Worm (Caenorhabditis elegans) whole organism, L2 larva: ENCODE measurements around the gene acr-2.

Experiments
- C34F6.9 ChIP-seq: fragments of 150-350 bp; optimal IDR thresholded peaks from 2 replicates; lab custom pipeline; 2014; ENCODE audit warnings: missing biosample characterization, missing genetic modification characterization
- F13H6.1 ChIP-seq: sonication (generic microtip); optimal IDR thresholded peaks from 2 replicates; lab custom pipeline; 2016; ENCODE audit warnings: missing genetic modification characterization, missing compliant biosample characterization
- R02D3.7 ChIP-seq: fragments of 150-350 bp; optimal IDR thresholded peaks from 2 replicates; lab custom pipeline; 2014; ENCODE audit warnings: missing biosample characterization, missing genetic modification characterization
- ZK546.5 ChIP-seq: sonication (generic microtip); optimal IDR thresholded peaks from 2 replicates; lab custom pipeline; 2017; ENCODE audit warnings: missing biosample characterization, missing genetic modification characterization
- aly-2 ChIP-seq: fragments of 150-350 bp; optimal IDR thresholded peaks from 2 replicates; lab custom pipeline; 2014; ENCODE audit warnings: missing biosample characterization, missing genetic modification characterization
- blmp-1 ChIP-seq: sonication (generic microtip); optimal IDR thresholded peaks from 2 replicates; lab custom pipeline; 2017; ENCODE audit warnings: missing genetic modification characterization, mild to moderate bottlenecking, missing compliant biosample characterization, antibody characterized with exemption, moderate library complexity; ENCODE audit not compliant: insufficient read depth
- ceh-16 ChIP-seq: fragments of 150-350 bp; optimal IDR thresholded peaks from 2 replicates; lab custom pipeline; 2014; ENCODE audit warnings: missing biosample characterization, missing genetic modification characterization
- crh-2 ChIP-seq: sonication (generic microtip); optimal IDR thresholded peaks from 2 replicates; lab custom pipeline; 2017; ENCODE audit warnings: missing biosample characterization, missing genetic modification characterization
- egl-27 ChIP-seq: sonication (generic microtip); optimal IDR thresholded peaks from 3 replicates; lab custom pipeline; 2017; ENCODE audit warnings: missing biosample characterization, missing genetic modification reagents, missing genetic modification characterization
- elt-1 ChIP-seq: fragments of 150-350 bp; optimal IDR thresholded peaks from 2 replicates; lab custom pipeline; 2014; ENCODE audit warnings: missing biosample characterization, missing genetic modification characterization
- elt-3 ChIP-seq: sonication (generic microtip); optimal IDR thresholded peaks from 2 replicates; lab custom pipeline; 2017; ENCODE audit warnings: missing biosample characterization, missing genetic modification characterization
- fos-1 ChIP-seq: fragments of 150-350 bp; optimal IDR thresholded peaks from 2 replicates; lab custom pipeline; 2014; ENCODE audit warnings: missing biosample characterization, missing genetic modification characterization
- gmeb-1 ChIP-seq: fragments of 150-350 bp; optimal IDR thresholded peaks from 2 replicates; lab custom pipeline; 2014; ENCODE audit warnings: missing biosample characterization, missing genetic modification characterization
- lin-13 ChIP-seq: fragments of 150-350 bp; optimal IDR thresholded peaks from 2 replicates; lab custom pipeline; 2014; ENCODE audit warnings: missing biosample characterization, missing genetic modification reagents, missing genetic modification characterization
- lin-39 ChIP-seq: fragments of 150-350 bp; optimal IDR thresholded peaks from 2 replicates; lab custom pipeline; 2014; ENCODE audit warnings: missing biosample characterization, missing genetic modification reagents, missing genetic modification characterization
- lsy-2 ChIP-seq, 2 experiments: fragments of 150-350 bp in 1 of 2; sonication (generic microtip) in 1 of 2; optimal IDR thresholded peaks; 2 replicates each; lab custom pipeline; 2014 to 2017; ENCODE audit warnings: missing biosample characterization in 2 of 2, missing genetic modification characterization in 2 of 2
- mab-5 ChIP-seq: fragments of 150-350 bp; optimal IDR thresholded peaks from 2 replicates; lab custom pipeline; 2014; ENCODE audit warnings: missing biosample characterization, missing genetic modification characterization
- mbf-1 ChIP-seq: sonication (generic microtip); optimal IDR thresholded peaks from 2 replicates; lab custom pipeline; 2017; ENCODE audit warnings: missing biosample characterization, missing genetic modification characterization
- mdl-1 ChIP-seq, 2 experiments: fragments of 150-350 bp in 1 of 2; sonication (generic microtip) in 1 of 2; optimal IDR thresholded peaks; 2 replicates each; lab custom pipeline; 2017; ENCODE audit warnings: missing biosample characterization in 2 of 2, missing genetic modification characterization in 2 of 2
- nhr-10 ChIP-seq: sonication (generic microtip); optimal IDR thresholded peaks from 2 replicates; lab custom pipeline; 2017; ENCODE audit warnings: missing biosample characterization, missing genetic modification characterization
- nhr-11 ChIP-seq: fragments of 150-350 bp; optimal IDR thresholded peaks from 2 replicates; lab custom pipeline; 2014; ENCODE audit warnings: missing biosample characterization, missing genetic modification characterization
- nhr-12 ChIP-seq: fragments of 150-350 bp; optimal IDR thresholded peaks from 2 replicates; lab custom pipeline; 2014; ENCODE audit warnings: missing biosample characterization, missing genetic modification characterization
- nhr-129 ChIP-seq: fragments of 150-350 bp; optimal IDR thresholded peaks from 2 replicates; lab custom pipeline; 2014; ENCODE audit warnings: missing biosample characterization, missing genetic modification characterization
- nhr-21 ChIP-seq: fragments of 150-350 bp; optimal IDR thresholded peaks from 2 replicates; lab custom pipeline; 2014; ENCODE audit warnings: missing biosample characterization, missing genetic modification characterization
- nhr-23 ChIP-seq: fragments of 150-350 bp; optimal IDR thresholded peaks from 2 replicates; lab custom pipeline; 2014; ENCODE audit warnings: missing biosample characterization, missing genetic modification reagents, missing genetic modification characterization
- nhr-237 ChIP-seq: fragments of 150-350 bp; optimal IDR thresholded peaks from 2 replicates; lab custom pipeline; 2014; ENCODE audit warnings: missing biosample characterization, missing genetic modification characterization
- nhr-25 ChIP-seq: fragments of 150-350 bp; sonication (generic microtip); optimal IDR thresholded peaks from 3 replicates; lab custom pipeline; 2014; ENCODE audit warnings: missing biosample characterization, missing genetic modification characterization
- nhr-6 ChIP-seq: fragments of 150-350 bp; optimal IDR thresholded peaks from 2 replicates; lab custom pipeline; 2014; ENCODE audit warnings: missing biosample characterization, missing genetic modification characterization
- nhr-77 ChIP-seq: fragments of 150-350 bp; optimal IDR thresholded peaks from 2 replicates; lab custom pipeline; 2014; ENCODE audit warnings: missing biosample characterization, missing genetic modification characterization
- peb-1 ChIP-seq: fragments of 150-350 bp; optimal IDR thresholded peaks from 2 replicates; lab custom pipeline; 2014; ENCODE audit warnings: missing biosample characterization, missing genetic modification characterization
- sem-4 ChIP-seq: fragments of 150-350 bp; optimal IDR thresholded peaks from 2 replicates; lab custom pipeline; 2014; ENCODE audit warnings: missing biosample characterization, missing genetic modification reagents, missing genetic modification characterization
- skn-1 ChIP-seq: sonication (generic microtip); optimal IDR thresholded peaks from 2 replicates; lab custom pipeline; 2017; ENCODE audit warnings: missing biosample characterization, missing genetic modification characterization
- sma-3 ChIP-seq: sonication (generic microtip); optimal IDR thresholded peaks from 2 replicates; lab custom pipeline; 2016; ENCODE audit warnings: missing genetic modification reagents, missing genetic modification characterization, missing compliant biosample characterization
- sma-9 ChIP-seq, 2 experiments: fragments of 150-350 bp in 1 of 2; sonication (generic microtip) in 1 of 2; optimal IDR thresholded peaks; 2 replicates each; lab custom pipeline; 2014 to 2016; ENCODE audit warnings: missing genetic modification characterization in 2 of 2, mild to moderate bottlenecking in 1 of 2, missing biosample characterization in 1 of 2, missing compliant biosample characterization in 1 of 2, missing genetic modification reagents in 1 of 2, moderate library complexity in 1 of 2
- snpc-4 ChIP-seq: fragments of 150-350 bp; optimal IDR thresholded peaks from 2 replicates; lab custom pipeline; 2014; ENCODE audit warnings: missing biosample characterization, missing genetic modification characterization
- unc-39 ChIP-seq: fragments of 150-350 bp; optimal IDR thresholded peaks from 2 replicates; lab custom pipeline; 2014; ENCODE audit warnings: missing biosample characterization, missing genetic modification characterization
- unc-55 ChIP-seq: fragments of 150-350 bp; sonication (generic microtip); optimal IDR thresholded peaks from 3 replicates; lab custom pipeline; 2014; ENCODE audit warnings: missing biosample characterization, missing genetic modification reagents, missing genetic modification characterization
- unc-62 ChIP-seq: fragments of 150-350 bp; optimal IDR thresholded peaks from 2 replicates; lab custom pipeline; 2014; ENCODE audit warnings: missing biosample characterization, missing genetic modification reagents, missing genetic modification characterization
- zag-1 ChIP-seq: fragments of 150-350 bp; optimal IDR thresholded peaks from 2 replicates; lab custom pipeline; 2014; ENCODE audit warnings: missing biosample characterization, missing genetic modification characterization
- ztf-1 ChIP-seq: fragments of 200-800 bp; sonication (Bioruptor generic); conservative IDR thresholded peaks from 2 replicates; pipeline ENCODE4 v1.3.6; 2022; ENCODE audit warnings: missing genetic modification characterization, missing compliant biosample characterization
- ztf-11 ChIP-seq: sonication (generic microtip); optimal IDR thresholded peaks from 2 replicates; lab custom pipeline; 2017; ENCODE audit warnings: missing biosample characterization, missing genetic modification characterization
- ztf-4 ChIP-seq: fragments of 150-350 bp; optimal IDR thresholded peaks from 2 replicates; lab custom pipeline; 2014; ENCODE audit warnings: missing biosample characterization, missing genetic modification characterization

Gene acr-2

DNA sequence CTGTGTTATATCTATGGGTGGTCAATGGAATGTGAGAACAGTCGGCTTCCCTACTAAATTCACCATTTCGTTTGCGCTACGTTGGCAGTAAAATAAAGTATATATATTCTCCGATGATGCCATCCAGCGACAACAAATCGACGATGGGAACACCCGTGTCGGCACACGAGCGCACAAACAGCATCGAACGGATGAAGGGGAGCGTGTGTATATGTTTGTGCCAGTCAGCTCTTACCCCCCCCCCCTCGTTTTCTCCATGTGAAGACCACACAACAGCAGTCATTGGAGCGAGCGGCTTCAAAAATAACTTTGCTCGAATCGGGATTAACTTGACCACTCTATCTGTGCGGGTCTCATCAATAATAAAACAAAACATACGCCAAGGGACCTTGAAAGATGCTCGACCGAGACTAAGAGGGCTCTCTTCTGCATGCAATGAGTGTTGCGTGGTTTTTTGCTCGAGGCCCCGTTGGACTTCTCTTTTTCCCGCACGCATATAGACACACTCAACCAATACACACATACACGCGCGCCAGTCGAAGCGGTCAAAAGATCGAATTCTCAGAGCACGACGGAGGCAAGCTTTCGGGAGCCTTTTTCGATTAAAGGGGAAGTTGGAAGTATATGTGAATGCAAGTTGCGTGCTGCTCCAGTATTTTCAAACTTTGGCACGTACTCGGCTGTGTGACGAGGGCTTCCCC is 38.1 kb downstream of the acr-2 start:
- TF ChIP-seq unc-55 (GFP tag; lab: Kevin White, UChicago): no peak
- TF ChIP-seq aly-2: no peak
- TF ChIP-seq sma-9 (GFP tag; optimal IDR thresholded peaks at IDR 0.05; lab: Kevin White, UChicago): peak; percentile 38
- no peak for TF ChIP-seq sma-9 (tag; optimal IDR thresholded peaks at IDR 0.05; lab: Kevin White, UChicago)
- no peak for TF ChIP-seq sma-3
- TF ChIP-seq ztf-1 (GFP tag; lab: Robert Waterston, UW): no peak
- no peak for TF ChIP-seq peb-1 (tag; lab: Kevin White, UChicago)
- TF ChIP-seq unc-62: no peak
- TF ChIP-seq zag-1 (tag; lab: Kevin White, UChicago): peak; percentile 67
- no peak for TF ChIP-seq ztf-11 (tag; lab: Kevin White, UChicago)
- TF ChIP-seq mab-5 (tag; lab: Kevin White, UChicago): peak; percentile 29
- no peak for TF ChIP-seq lin-39 (tag; lab: Kevin White, UChicago)
- peak; percentile 96 to 99 for TF ChIP-seq mdl-1 (tag; optimal IDR thresholded peaks at IDR 0.05; lab: Kevin White, UChicago)
- TF ChIP-seq snpc-4 (tag; lab: Kevin White, UChicago): no peak
- TF ChIP-seq C34F6.9 (tag; lab: Kevin White, UChicago): no peak

ce11 chrX:6740983-6741365 is 38.6 kb downstream of the acr-2 start:
- TF ChIP-seq nhr-23 (tag; lab: Kevin White, UChicago): no peak
- TF ChIP-seq F13H6.1 (tag; lab: Kevin White, UChicago): peak; percentile 64
- TF ChIP-seq nhr-25 (tag; lab: Kevin White, UChicago): peak; percentile 30
- TF ChIP-seq sma-9 (GFP tag; optimal IDR thresholded peaks at IDR 0.05; lab: Kevin White, UChicago): peak; percentile 78
- TF ChIP-seq sma-9 (tag; optimal IDR thresholded peaks at IDR 0.05; lab: Kevin White, UChicago): no peak
- no peak for TF ChIP-seq unc-62
- no peak for TF ChIP-seq zag-1 (tag; lab: Kevin White, UChicago)
- TF ChIP-seq elt-1: no peak
- TF ChIP-seq nhr-129 (tag; lab: Kevin White, UChicago): peak; percentile 88
- no peak for TF ChIP-seq unc-39 (tag; lab: Kevin White, UChicago)
- TF ChIP-seq ztf-1 (GFP tag; lab: Robert Waterston, UW): no peak
- peak; percentile 0 for TF ChIP-seq nhr-6
- no peak for TF ChIP-seq unc-55 (GFP tag; lab: Kevin White, UChicago)
- peak; percentile 48 for TF ChIP-seq gmeb-1 (tag; lab: Kevin White, UChicago)
- peak; percentile 29 for TF ChIP-seq C34F6.9 (tag; lab: Kevin White, UChicago)
- no peak for TF ChIP-seq nhr-12 (tag; lab: Kevin White, UChicago)
- TF ChIP-seq nhr-21 (tag; lab: Kevin White, UChicago): no peak
- no peak for TF ChIP-seq nhr-237 (tag; lab: Kevin White, UChicago)
- TF ChIP-seq sma-3: peak; percentile 29
- TF ChIP-seq egl-27 (tag; lab: Kevin White, UChicago): no peak
- TF ChIP-seq ztf-4 (tag; lab: Kevin White, UChicago): no peak
- no peak for TF ChIP-seq skn-1 (tag; lab: Kevin White, UChicago)
- no peak for TF ChIP-seq ztf-11 (tag; lab: Kevin White, UChicago)
- no peak for TF ChIP-seq elt-3 (tag; lab: Kevin White, UChicago)
- TF ChIP-seq mab-5 (tag; lab: Kevin White, UChicago): no peak
- TF ChIP-seq nhr-10 (tag; lab: Kevin White, UChicago): no peak
- no peak for TF ChIP-seq R02D3.7
- no peak for TF ChIP-seq lin-13
- TF ChIP-seq peb-1 (tag; lab: Kevin White, UChicago): no peak
- no peak for TF ChIP-seq mbf-1 (tag; lab: Kevin White, UChicago)
- TF ChIP-seq ZK546.5 (tag; lab: Kevin White, UChicago): no peak
- TF ChIP-seq lsy-2 (tag; optimal IDR thresholded peaks at IDR 0.05; lab: Kevin White, UChicago): peak in 1 of 2 experiments; percentile 62
- no peak for TF ChIP-seq fos-1 (tag; lab: Kevin White, UChicago)
- TF ChIP-seq ceh-16: no peak
- TF ChIP-seq, all 48 proteins: peak for 9

DNA sequence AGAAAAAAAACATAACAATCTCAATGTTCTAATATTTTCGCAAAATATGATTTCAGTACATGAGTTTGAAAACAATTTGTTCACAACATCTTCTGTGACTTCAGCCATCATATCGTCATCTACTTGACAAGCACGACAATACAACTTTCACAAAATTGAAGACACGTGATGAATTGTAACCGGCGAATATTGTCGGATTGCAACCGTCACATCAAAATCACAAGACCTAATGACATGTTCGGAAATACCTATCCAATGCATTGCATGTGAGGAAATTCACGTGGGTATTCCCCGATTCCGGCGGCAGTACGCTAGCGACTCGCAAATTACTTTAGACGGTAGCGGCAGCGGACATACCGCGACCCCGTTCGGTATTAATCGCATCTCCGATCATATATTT is 39.2 kb downstream of the acr-2 start:
- TF ChIP-seq nhr-21 (tag; lab: Kevin White, UChicago): peak; percentile 85
- peak; percentile 98 for TF ChIP-seq sma-9 (GFP tag; optimal IDR thresholded peaks at IDR 0.05; lab: Kevin White, UChicago)
- TF ChIP-seq sma-9 (tag; optimal IDR thresholded peaks at IDR 0.05; lab: Kevin White, UChicago): no peak
- TF ChIP-seq nhr-25 (tag; lab: Kevin White, UChicago): peak; percentile 96
- TF ChIP-seq ztf-1 (GFP tag; lab: Robert Waterston, UW): no peak
- TF ChIP-seq nhr-77 (tag; lab: Kevin White, UChicago): no peak
- TF ChIP-seq nhr-6: peak; percentile 68
- no peak for TF ChIP-seq unc-39 (tag; lab: Kevin White, UChicago)
- peak; percentile 91 for TF ChIP-seq blmp-1 (tag; lab: Kevin White, UChicago)
- peak; percentile 86 for TF ChIP-seq egl-27 (tag; lab: Kevin White, UChicago)
- no peak for TF ChIP-seq mab-5 (tag; lab: Kevin White, UChicago)
- no peak for TF ChIP-seq nhr-11
- TF ChIP-seq lin-39 (tag; lab: Kevin White, UChicago): no peak
- TF ChIP-seq R02D3.7: no peak
- TF ChIP-seq zag-1 (tag; lab: Kevin White, UChicago): no peak
- no peak for TF ChIP-seq ZK546.5 (tag; lab: Kevin White, UChicago)
- TF ChIP-seq mdl-1 (tag; optimal IDR thresholded peaks at IDR 0.05; lab: Kevin White, UChicago): peak in 1 of 2 experiments; percentile 90
- peak in 1 of 2 experiments; percentile 35 for TF ChIP-seq lsy-2 (tag; optimal IDR thresholded peaks at IDR 0.05; lab: Kevin White, UChicago)
- peak; percentile 40 for TF ChIP-seq gmeb-1 (tag; lab: Kevin White, UChicago)
- TF ChIP-seq nhr-23 (tag; lab: Kevin White, UChicago): no peak
- peak; percentile 70 for TF ChIP-seq nhr-129 (tag; lab: Kevin White, UChicago)
- peak; percentile 89 for TF ChIP-seq sma-3
- no peak for TF ChIP-seq skn-1 (tag; lab: Kevin White, UChicago)
- no peak for TF ChIP-seq elt-3 (tag; lab: Kevin White, UChicago)
- peak; percentile 71 for TF ChIP-seq crh-2 (tag; lab: Kevin White, UChicago)
- TF ChIP-seq ceh-16: peak; percentile 61
- TF ChIP-seq sem-4: peak; percentile 15
- TF ChIP-seq unc-62: peak; percentile 53
